Fruit fly (Drosophila melanogaster) whole organism, embryonic: Measurements from ENCODE around the gene CG42847.

Experiments used
- ATbp ChIP-seq: fragments of 200-800 bp; sonication (Bioruptor generic); optimal IDR thresholded peaks from 2 replicates; lab custom pipeline; 2017; ENCODE audit warnings: missing biosample characterization, mild to moderate bottlenecking, missing genetic modification characterization, missing genetic modification reagents
- Bteb2 ChIP-seq: fragments of 200-800 bp; sonication (Bioruptor generic); optimal IDR thresholded peaks from 2 replicates; lab custom pipeline; 2016; ENCODE audit warnings: missing biosample characterization, missing genetic modification characterization
- CG10147 ChIP-seq: fragments of 200-800 bp; sonication (Bioruptor generic); optimal IDR thresholded peaks from 2 replicates; lab custom pipeline; 2019; ENCODE audit warnings: missing biosample characterization, mild to moderate bottlenecking, missing genetic modification characterization, moderate library complexity
- CG12299 ChIP-seq: fragments of 200-800 bp; sonication (Bioruptor generic); optimal IDR thresholded peaks from 2 replicates; lab custom pipeline; 2018; ENCODE audit warnings: missing biosample characterization, mild to moderate bottlenecking, missing genetic modification characterization
- CG15269 ChIP-seq: fragments of 200-800 bp; sonication (Bioruptor generic); optimal IDR thresholded peaks from 2 replicates; lab custom pipeline; 2018; ENCODE audit warnings: missing biosample characterization, mild to moderate bottlenecking, missing genetic modification characterization, moderate library complexity
- CG15696 ChIP-seq: fragments of 200-800 bp; sonication (Bioruptor generic); optimal IDR thresholded peaks from 2 replicates; lab custom pipeline; 2019; ENCODE audit warnings: missing biosample characterization, mild to moderate bottlenecking, missing genetic modification characterization, moderate library complexity
- CG1602 ChIP-seq: fragments of 200-800 bp; sonication (Bioruptor generic); optimal IDR thresholded peaks from 3 replicates; lab custom pipeline; 2016; ENCODE audit warnings: missing biosample characterization, missing genetic modification characterization
- CG17385 ChIP-seq: fragments of 200-800 bp; sonication (Bioruptor generic); optimal IDR thresholded peaks from 3 replicates; lab custom pipeline; 2018; ENCODE audit warnings: missing biosample characterization, mild to moderate bottlenecking, missing genetic modification characterization
- CG18599 ChIP-seq: fragments of 200-800 bp; sonication (Bioruptor generic); optimal IDR thresholded peaks from 3 replicates; lab custom pipeline; 2017; ENCODE audit warnings: missing biosample characterization, missing genetic modification characterization, mild to moderate bottlenecking, moderate library complexity, missing genetic modification reagents
- CG2120 ChIP-seq: fragments of 200-800 bp; sonication (Bioruptor generic); optimal IDR thresholded peaks from 3 replicates; lab custom pipeline; 2016; ENCODE audit warnings: missing biosample characterization, missing genetic modification characterization
- CG2889 ChIP-seq: fragments of 200-800 bp; sonication (Bioruptor generic); IDR thresholded peaks from 3 replicates; pipeline ENCODE4 v1.3.6; 2022; ENCODE audit warnings: missing biosample characterization, missing genetic modification characterization
- CG3065 ChIP-seq: fragments of 200-800 bp; sonication (Bioruptor generic); optimal IDR thresholded peaks from 2 replicates; lab custom pipeline; 2016; ENCODE audit warnings: missing biosample characterization, missing genetic modification characterization
- CG31224 ChIP-seq: fragments of 200-800 bp; sonication (Bioruptor generic); IDR thresholded peaks from 2 replicates; pipeline ENCODE4 v1.3.6; 2022; ENCODE audit warnings: missing biosample characterization, missing genetic modification characterization
- CG3726 ChIP-seq: fragments of 200-800 bp; sonication (Bioruptor generic); IDR thresholded peaks from 3 replicates; pipeline ENCODE4, ENCODE4 v1.3.6; 2022; ENCODE audit warnings: missing biosample characterization, missing genetic modification characterization
- CG4282 ChIP-seq: fragments of 200-800 bp; sonication (Bioruptor generic); optimal IDR thresholded peaks from 2 replicates; lab custom pipeline; 2016; ENCODE audit warnings: missing biosample characterization, missing genetic modification characterization
- CG43689 ChIP-seq: fragments of 200-800 bp; sonication (Bioruptor generic); IDR thresholded peaks from 2 replicates; pipeline ENCODE4 v1.3.6; 2022; ENCODE audit warnings: missing biosample characterization, missing genetic modification characterization
- CG4404 ChIP-seq: fragments of 200-800 bp; sonication (Bioruptor generic); IDR thresholded peaks from 2 replicates; pipeline ENCODE4 v1.3.6; 2022; ENCODE audit warnings: missing biosample characterization, missing genetic modification characterization
- CG4730 ChIP-seq: fragments of 200-800 bp; sonication (Bioruptor generic); IDR thresholded peaks from 2 replicates; pipeline ENCODE4 v1.3.6; 2022; ENCODE audit warnings: missing biosample characterization, missing genetic modification characterization
- CG4854 ChIP-seq: fragments of 200-800 bp; sonication (Bioruptor generic); optimal IDR thresholded peaks from 2 replicates; lab custom pipeline; 2016; ENCODE audit warnings: missing biosample characterization, missing genetic modification characterization, inconsistent platforms
- CG7357 ChIP-seq: fragments of 200-800 bp; sonication (Bioruptor generic); IDR thresholded peaks from 3 replicates; pipeline ENCODE4 v1.3.6; 2022; ENCODE audit warnings: missing biosample characterization, missing genetic modification characterization
- CG7928 ChIP-seq: fragments of 200-800 bp; sonication (Bioruptor generic); optimal IDR thresholded peaks from 2 replicates; lab custom pipeline; 2017; ENCODE audit warnings: missing biosample characterization, mild to moderate bottlenecking, missing genetic modification characterization
- CG9437 ChIP-seq: fragments of 200-800 bp; sonication (Bioruptor generic); optimal IDR thresholded peaks from 2 replicates; lab custom pipeline; 2018; ENCODE audit warnings: missing biosample characterization, mild to moderate bottlenecking, missing genetic modification characterization
- CG9797 ChIP-seq: fragments of 200-800 bp; sonication (Bioruptor generic); optimal IDR thresholded peaks from 3 replicates; lab custom pipeline; 2018; ENCODE audit warnings: missing biosample characterization, mild to moderate bottlenecking, missing genetic modification characterization
- Chrac-16 ChIP-seq: fragments of 200-800 bp; sonication (Bioruptor generic); optimal IDR thresholded peaks from 3 replicates; lab custom pipeline; 2016; ENCODE audit warnings: missing biosample characterization, missing genetic modification characterization
- Deaf1 ChIP-seq: fragments of 200-800 bp; optimal IDR thresholded peaks from 3 replicates; lab custom pipeline; 2019; ENCODE audit warnings: missing biosample characterization, mild to moderate bottlenecking, missing genetic modification characterization, moderate library complexity
- Drgx ChIP-seq: fragments of 200-800 bp; sonication (Bioruptor generic); IDR thresholded peaks from 2 replicates; pipeline ENCODE4 v1.3.6; 2022; ENCODE audit warnings: missing biosample characterization, missing genetic modification characterization
- Ets97D ChIP-seq: fragments of 200-800 bp; sonication (Bioruptor generic); optimal IDR thresholded peaks from 3 replicates; lab custom pipeline; 2016; ENCODE audit warnings: missing biosample characterization, missing genetic modification characterization
- Kr ChIP-seq: fragments of 200-800 bp; sonication (Bioruptor generic); optimal IDR thresholded peaks from 2 replicates; lab custom pipeline; 2017; ENCODE audit warnings: missing biosample characterization, mild to moderate bottlenecking, missing genetic modification characterization
- NC2α ChIP-seq: fragments of 200-800 bp; sonication (Bioruptor generic); optimal IDR thresholded peaks from 2 replicates; lab custom pipeline; 2016; ENCODE audit warnings: missing biosample characterization, missing genetic modification characterization
- Ravus ChIP-seq: fragments of 200-800 bp; sonication (Bioruptor generic); IDR thresholded peaks from 2 replicates; pipeline ENCODE4 v1.3.6; 2022; ENCODE audit warnings: missing biosample characterization, missing genetic modification characterization
- TFAM ChIP-seq: fragments of 200-800 bp; sonication (Bioruptor generic); optimal IDR thresholded peaks from 2 replicates; lab custom pipeline; 2017; ENCODE audit warnings: missing biosample characterization, missing genetic modification characterization, inconsistent platforms
- br ChIP-seq: fragments of >200 bp; optimal IDR thresholded peaks from 2 replicates; lab custom pipeline; 2017
- caup ChIP-seq: fragments of 200-800 bp; sonication (Bioruptor generic); optimal IDR thresholded peaks from 3 replicates; lab custom pipeline; 2017; ENCODE audit warnings: missing biosample characterization, mild to moderate bottlenecking, missing genetic modification characterization, moderate library complexity; ENCODE audit not compliant: severe bottlenecking
- dan ChIP-seq: fragments of 200-800 bp; sonication (Bioruptor generic); IDR thresholded peaks from 2 replicates; pipeline ENCODE4 v1.3.6; 2022; ENCODE audit warnings: missing biosample characterization, missing genetic modification characterization
- dmrt99B ChIP-seq: fragments of 200-800 bp; sonication (Bioruptor generic); optimal IDR thresholded peaks from 2 replicates; lab custom pipeline; 2018; ENCODE audit warnings: missing biosample characterization, mild to moderate bottlenecking, missing genetic modification characterization, moderate library complexity
- dpn ChIP-seq, 2 experiments: fragments of 200-800 bp; sonication (Bioruptor generic); optimal IDR thresholded peaks; 3 replicates each; lab custom pipeline; 2016; ENCODE audit warnings: missing biosample characterization in 2 of 2, missing genetic modification characterization in 2 of 2
- fd3F ChIP-seq: fragments of 200-800 bp; sonication (Bioruptor generic); optimal IDR thresholded peaks from 2 replicates; lab custom pipeline; 2018; ENCODE audit warnings: missing biosample characterization, mild to moderate bottlenecking, missing genetic modification characterization, moderate library complexity
- fru ChIP-seq: fragments of >200 bp; optimal IDR thresholded peaks from 2 replicates; lab custom pipeline; 2017
- gem ChIP-seq: fragments of 200-800 bp; sonication (Bioruptor generic); optimal IDR thresholded peaks from 2 replicates; lab custom pipeline; 2019; ENCODE audit warnings: missing biosample characterization, mild to moderate bottlenecking, missing genetic modification characterization, moderate library complexity
- gfzf ChIP-seq: fragments of 200-800 bp; sonication (Bioruptor generic); optimal IDR thresholded peaks from 2 replicates; lab custom pipeline; 2016; ENCODE audit warnings: missing biosample characterization, mild to moderate bottlenecking, missing genetic modification characterization, moderate library complexity
- grau ChIP-seq: fragments of 200-800 bp; optimal IDR thresholded peaks from 3 replicates; lab custom pipeline; 2019; ENCODE audit warnings: missing biosample characterization, mild to moderate bottlenecking, missing genetic modification characterization, moderate library complexity
- ind ChIP-seq: fragments of 200-800 bp; sonication (Bioruptor generic); optimal IDR thresholded peaks from 3 replicates; lab custom pipeline; 2016; ENCODE audit warnings: missing biosample characterization, missing genetic modification characterization
- jigr1 ChIP-seq: fragments of 200-800 bp; sonication (Bioruptor generic); IDR thresholded peaks from 3 replicates; pipeline ENCODE4 v1.3.6; 2022; ENCODE audit warnings: missing biosample characterization, missing genetic modification characterization
- klu ChIP-seq: fragments of 200-800 bp; sonication (Bioruptor generic); IDR thresholded peaks from 2 replicates; pipeline ENCODE4 v1.3.6; 2022; ENCODE audit warnings: missing biosample characterization, missing genetic modification characterization
- nmo ChIP-seq: fragments of 200-800 bp; sonication (Bioruptor generic); optimal IDR thresholded peaks from 2 replicates; lab custom pipeline; 2018; ENCODE audit warnings: missing biosample characterization, mild to moderate bottlenecking, missing genetic modification characterization, moderate library complexity
- pum ChIP-seq: fragments of 200-800 bp; sonication (Bioruptor generic); optimal IDR thresholded peaks from 2 replicates; lab custom pipeline; 2016; ENCODE audit warnings: missing biosample characterization, missing genetic modification characterization
- pzg ChIP-seq: fragments of 200-800 bp; sonication (Bioruptor generic); optimal IDR thresholded peaks from 3 replicates; lab custom pipeline; 2018; ENCODE audit warnings: missing biosample characterization, mild to moderate bottlenecking, missing genetic modification characterization, moderate library complexity
- sim ChIP-seq: fragments of 200-800 bp; sonication (Bioruptor generic); IDR thresholded peaks from 2 replicates; pipeline ENCODE4 v1.3.6; 2022; ENCODE audit warnings: missing biosample characterization, missing genetic modification characterization
- so ChIP-seq: fragments of 200-800 bp; sonication (Bioruptor generic); IDR thresholded peaks from 3 replicates; pipeline ENCODE4 v1.3.6; 2022; ENCODE audit warnings: missing biosample characterization, missing genetic modification characterization
- sob ChIP-seq: fragments of 200-800 bp; sonication (Bioruptor generic); IDR thresholded peaks from 2 replicates; pipeline ENCODE4 v1.3.6; 2022; ENCODE audit warnings: missing biosample characterization, missing genetic modification characterization
- trh ChIP-seq: fragments of 200-800 bp; sonication (Bioruptor generic); optimal IDR thresholded peaks from 2 replicates; lab custom pipeline; 2016; ENCODE audit warnings: missing biosample characterization, missing genetic modification characterization
- vfl ChIP-seq: fragments of 200-800 bp; sonication (Bioruptor generic); optimal IDR thresholded peaks from 2 replicates; lab custom pipeline; 2016; ENCODE audit warnings: missing biosample characterization, missing genetic modification characterization
- zen ChIP-seq: fragments of 200-800 bp; sonication (Bioruptor generic); optimal IDR thresholded peaks from 3 replicates; lab custom pipeline; 2018; ENCODE audit warnings: missing biosample characterization, mild to moderate bottlenecking, missing genetic modification characterization, moderate library complexity

CG42847 gene

dm6 chr2L:9438227-9438626 is 10.6 kb downstream of the CG42847 start (continued):
- peak; percentile 17 for TF ChIP-seq CG2120 (GFP tag; lab: Kevin White, UChicago)
- no peak for TF ChIP-seq NC2α (GFP tag; lab: Kevin White, UChicago)
- no peak for TF ChIP-seq CG17385 (GFP tag; lab: Kevin White, UChicago)
- TF ChIP-seq Deaf1 (tag; lab: Kevin White, UChicago), result no peak
- no peak for TF ChIP-seq CG4854
- no peak for TF ChIP-seq CG18599 (GFP tag; lab: Kevin White, UChicago)
- TF ChIP-seq CG4404 (GFP tag; lab: Robert Waterston, UW), result no peak
- TF ChIP-seq sim (GFP tag; lab: Robert Waterston, UW), result no peak
- no peak for TF ChIP-seq CG4282
- no peak for TF ChIP-seq so (GFP tag; lab: Robert Waterston, UW)
- TF ChIP-seq CG10147 (GFP tag; lab: Kevin White, UChicago), result no peak
- TF ChIP-seq CG15696, result no peak
- TF ChIP-seq dpn (GFP tag; optimal IDR thresholded peaks at IDR 0.05; lab: Kevin White, UChicago), result no peak
- TF ChIP-seq trh (GFP tag; lab: Kevin White, UChicago), result no peak
- peak; percentile 0 for TF ChIP-seq ind (GFP tag; lab: Kevin White, UChicago)
- no peak for TF ChIP-seq zen
- TF ChIP-seq Ravus (GFP tag; lab: Robert Waterston, UW), result no peak
- no peak for TF ChIP-seq ATbp (GFP tag; lab: Kevin White, UChicago)
- TF ChIP-seq Chrac-16, result no peak
- TF ChIP-seq CG3065 (GFP tag; lab: Kevin White, UChicago), result no peak
- no peak for TF ChIP-seq fru
- no peak for TF ChIP-seq nmo (GFP tag; lab: Kevin White, UChicago)
- no peak for TF ChIP-seq CG2889 (GFP tag; lab: Robert Waterston, UW)
- TF ChIP-seq br (lab: Kevin White, UChicago), result no peak
- no peak for TF ChIP-seq CG9797
- TF ChIP-seq CG15269 (tag; lab: Kevin White, UChicago), result peak; percentile 5
- TF ChIP-seq CG3726 (GFP tag; lab: Robert Waterston, UW), result 0 out of 3 replicates have a peak, but pooled peaks have one; percentile 52
- TF ChIP-seq vfl (GFP tag; lab: Kevin White, UChicago), result no peak
- TF ChIP-seq jigr1 (GFP tag; lab: Robert Waterston, UW), result no peak
- TF ChIP-seq sob, result no peak
- no peak for TF ChIP-seq pzg (GFP tag; lab: Kevin White, UChicago)
- TF ChIP-seq grau, result no peak
- no peak for TF ChIP-seq TFAM (GFP tag; lab: Kevin White, UChicago)
- TF ChIP-seq dmrt99B, result peak; percentile 1
- TF ChIP-seq klu (GFP tag; lab: Robert Waterston, UW), result no peak
- no peak for TF ChIP-seq pum
- TF ChIP-seq Drgx (GFP tag; lab: Robert Waterston, UW), result 0 out of 2 replicates have a peak, but pooled peaks have one; percentile 31
- no peak for TF ChIP-seq dan
- TF ChIP-seq CG12299, result no peak
- no peak for TF ChIP-seq CG1602
- TF ChIP-seq CG31224 (GFP tag; lab: Robert Waterston, UW), result no peak
- TF ChIP-seq gfzf, result no peak
- TF ChIP-seq Ets97D, result no peak
- no peak for TF ChIP-seq Kr (GFP tag; lab: Kevin White, UChicago)
- TF ChIP-seq gem (tag; lab: Kevin White, UChicago), result peak; percentile 31
- no peak for TF ChIP-seq fd3F (GFP tag; lab: Kevin White, UChicago)
- TF ChIP-seq CG7357 (GFP tag; lab: Robert Waterston, UW), result 0 out of 3 replicates have a peak, but pooled peaks have one; percentile 7
- no peak for TF ChIP-seq CG4730
- no peak for TF ChIP-seq caup (GFP tag; lab: Kevin White, UChicago)
- no peak for TF ChIP-seq Bteb2 (GFP tag; lab: Kevin White, UChicago)
- TF ChIP-seq CG43689 (GFP tag; lab: Robert Waterston, UW), result peak; percentile 27; the same call in 1 of the 2 replicates
- no peak for TF ChIP-seq CG7928
- no peak for TF ChIP-seq CG9437 (GFP tag; lab: Kevin White, UChicago)
